Worm (Caenorhabditis elegans) whole organism, L4 larva: ENCODE measurements around the gene C44C10.12.

ENCODE experiments used
- Y75B8A.6 ChIP-seq: fragments of 200-800 bp; sonication (Bioruptor generic); IDR thresholded peaks from 2 replicates; pipeline ENCODE4 v1.3.6; 2022; ENCODE audit warnings: missing genetic modification reagents, missing genetic modification characterization, missing compliant biosample characterization
- hmg-1.1 ChIP-seq: fragments of 200-800 bp; sonication (Bioruptor generic); IDR thresholded peaks from 2 replicates; pipeline ENCODE4 v1.3.6; 2022; ENCODE audit warnings: missing genetic modification reagents, missing genetic modification characterization, missing compliant biosample characterization
- unc-62 ChIP-seq, 3 experiments: fragments of 150-350 bp in 1 of 3; sonication (generic microtip); optimal IDR thresholded peaks in 2 of 3; peaks in 1 of 3; 1 replicate in 1 of 3; 2 replicates in 2 of 3; lab custom pipeline; 2014 to 2017; ENCODE audit warnings: missing biosample characterization in 3 of 3, missing genetic modification characterization in 3 of 3, missing genetic modification reagents in 3 of 3, missing genotype in 1 of 3
- zfp-3 ChIP-seq: fragments of 200-800 bp; sonication (Bioruptor generic); conservative IDR thresholded peaks from 2 replicates; pipeline ENCODE4 v1.3.6; 2022; ENCODE audit warnings: missing genetic modification reagents, missing genetic modification characterization, missing compliant biosample characterization

ce11 chrX:11732752-11733151 is 36.0 kb downstream of the C44C10.12 start:
- TF ChIP-seq Y75B8A.6, result no peak
- TF ChIP-seq unc-62 (GFP tag; optimal IDR thresholded peaks at IDR 0.05 in 1 of 2; lab: Kevin White, UChicago), result peak in 1 of 2 experiments; percentile 93
- TF ChIP-seq unc-62 (tag; optimal IDR thresholded peaks at IDR 0.05; lab: Kevin White, UChicago), result no peak
- no peak for TF ChIP-seq zfp-3 (GFP tag; lab: Robert Waterston, UW)
- TF ChIP-seq hmg-1.1 (GFP tag; lab: Robert Waterston, UW), result no peak
